Worm (Caenorhabditis elegans) whole organism, L3 larva: ENCODE data around the gene C34C12.9.

ENCODE experiments used
- fos-1 ChIP-seq: fragments of 150-350 bp; optimal IDR thresholded peaks from 2 replicates; lab custom pipeline; 2014; ENCODE audit warnings: missing biosample characterization, missing genetic modification characterization
- lsy-12 ChIP-seq: sonication (generic microtip); optimal IDR thresholded peaks from 2 replicates; lab custom pipeline; 2016; ENCODE audit warnings: mild to moderate bottlenecking, missing genetic modification characterization, missing compliant biosample characterization
- nhr-77 ChIP-seq: fragments of 150-350 bp; optimal IDR thresholded peaks from 2 replicates; lab custom pipeline; 2014; ENCODE audit warnings: missing biosample characterization, missing genetic modification characterization
- ztf-11 ChIP-seq: fragments of 150-350 bp; optimal IDR thresholded peaks from 2 replicates; lab custom pipeline; 2014; ENCODE audit warnings: missing biosample characterization, missing genetic modification characterization

DNA sequence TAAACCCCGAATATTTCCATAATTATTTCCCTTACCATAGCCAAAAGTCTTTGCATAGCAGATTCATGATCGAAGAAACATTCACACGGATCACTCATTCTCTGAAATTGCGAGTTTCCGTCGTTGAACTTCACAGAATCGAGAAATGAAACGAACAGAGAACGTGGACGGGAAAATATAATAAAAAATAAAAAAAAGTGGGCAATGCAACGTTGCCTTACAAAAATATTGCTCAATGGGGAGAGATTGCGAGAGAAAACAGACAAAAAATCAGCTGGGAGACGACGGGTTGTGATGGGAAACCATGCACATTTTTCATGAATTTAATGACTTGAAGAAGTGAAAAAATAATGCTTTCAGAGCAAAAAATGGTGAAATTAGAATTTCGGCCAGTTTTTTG, 5.7 kb downstream of the C34C12.9 start, which contains the start of gene smim-14:
- no peak for TF ChIP-seq nhr-77 (tag; lab: Kevin White, UChicago)
- no peak for TF ChIP-seq ztf-11 (tag; lab: Kevin White, UChicago)
- no peak for TF ChIP-seq fos-1 (tag; lab: Kevin White, UChicago)
- TF ChIP-seq lsy-12 (tag; lab: Kevin White, UChicago), result no peak
